Fruit fly (Drosophila melanogaster) whole organism, embryonic: Measurements from ENCODE around the gene CrebB.

Experiments
- Abd-B ChIP-seq: fragments of 200-800 bp; sonication (Bioruptor generic); optimal IDR thresholded peaks from 2 replicates; lab custom pipeline; 2018; ENCODE audit warnings: missing biosample characterization, mild to moderate bottlenecking, missing genetic modification characterization, moderate library complexity
- Atf3 ChIP-seq: fragments of 200-800 bp; sonication (Bioruptor generic); optimal IDR thresholded peaks from 3 replicates; lab custom pipeline; 2016; ENCODE audit warnings: missing biosample characterization, missing genetic modification characterization
- Awh ChIP-seq: fragments of 200-800 bp; sonication (Bioruptor generic); IDR thresholded peaks from 2 replicates; pipeline ENCODE4, ENCODE4 v1.3.6; 2022; ENCODE audit warnings: missing biosample characterization, missing genetic modification characterization
- BtbVII ChIP-seq: fragments of 200-800 bp; sonication (Bioruptor generic); optimal IDR thresholded peaks from 3 replicates; lab custom pipeline; 2017; ENCODE audit warnings: missing biosample characterization, mild to moderate bottlenecking, missing genetic modification characterization
- Bteb2 ChIP-seq: fragments of 200-800 bp; sonication (Bioruptor generic); optimal IDR thresholded peaks from 2 replicates; lab custom pipeline; 2016; ENCODE audit warnings: missing biosample characterization, missing genetic modification characterization
- CG10147 ChIP-seq: fragments of 200-800 bp; sonication (Bioruptor generic); optimal IDR thresholded peaks from 2 replicates; lab custom pipeline; 2019; ENCODE audit warnings: missing biosample characterization, mild to moderate bottlenecking, missing genetic modification characterization, moderate library complexity
- CG12155 ChIP-seq: fragments of 200-800 bp; sonication (Bioruptor generic); optimal IDR thresholded peaks from 3 replicates; lab custom pipeline; 2016; ENCODE audit warnings: missing biosample characterization, missing genetic modification characterization
- CG12744 ChIP-seq: fragments of 200-800 bp; sonication (Bioruptor generic); optimal IDR thresholded peaks from 2 replicates; lab custom pipeline; 2016; ENCODE audit warnings: missing biosample characterization, missing genetic modification characterization
- CG13894 ChIP-seq: fragments of 200-800 bp; sonication (Bioruptor generic); optimal IDR thresholded peaks from 3 replicates; lab custom pipeline; 2018; ENCODE audit warnings: missing biosample characterization, mild to moderate bottlenecking, missing genetic modification characterization, moderate library complexity
- CG15696 ChIP-seq: fragments of 200-800 bp; sonication (Bioruptor generic); optimal IDR thresholded peaks from 2 replicates; lab custom pipeline; 2019; ENCODE audit warnings: missing biosample characterization, mild to moderate bottlenecking, missing genetic modification characterization, moderate library complexity
- CG17359 ChIP-seq: fragments of 200-800 bp; sonication (Bioruptor generic); optimal IDR thresholded peaks from 3 replicates; lab custom pipeline; 2018; ENCODE audit warnings: missing biosample characterization, mild to moderate bottlenecking, missing genetic modification characterization, moderate library complexity
- CG17829 ChIP-seq: fragments of 200-800 bp; optimal IDR thresholded peaks from 2 replicates; lab custom pipeline; 2019; ENCODE audit warnings: missing biosample characterization, mild to moderate bottlenecking, missing genetic modification characterization, moderate library complexity
- CG17912 ChIP-seq: fragments of 200-800 bp; sonication (Bioruptor generic); optimal IDR thresholded peaks from 2 replicates; lab custom pipeline; 2018; ENCODE audit warnings: missing biosample characterization, mild to moderate bottlenecking, missing genetic modification characterization
- CG3065 ChIP-seq: fragments of 200-800 bp; sonication (Bioruptor generic); optimal IDR thresholded peaks from 2 replicates; lab custom pipeline; 2016; ENCODE audit warnings: missing biosample characterization, missing genetic modification characterization
- CG32532 ChIP-seq: fragments of 200-800 bp; sonication (Bioruptor generic); IDR thresholded peaks from 2 replicates; pipeline ENCODE4 v1.3.6; 2022; ENCODE audit warnings: missing biosample characterization, missing genetic modification characterization
- CG32767 ChIP-seq: fragments of 200-800 bp; sonication (Bioruptor generic); IDR thresholded peaks from 2 replicates; pipeline ENCODE4 v1.3.6; 2022; ENCODE audit warnings: missing biosample characterization, missing genetic modification characterization
- CG33213 ChIP-seq: fragments of 200-800 bp; sonication (Bioruptor generic); optimal IDR thresholded peaks from 3 replicates; lab custom pipeline; 2016; ENCODE audit warnings: missing biosample characterization, missing genetic modification characterization
- CG4404 ChIP-seq: fragments of 200-800 bp; sonication (Bioruptor generic); IDR thresholded peaks from 2 replicates; pipeline ENCODE4 v1.3.6; 2022; ENCODE audit warnings: missing biosample characterization, missing genetic modification characterization
- CG5180 ChIP-seq: fragments of 200-800 bp; sonication (Bioruptor generic); optimal IDR thresholded peaks from 3 replicates; lab custom pipeline; 2017; ENCODE audit warnings: missing biosample characterization, missing genetic modification characterization, mild to moderate bottlenecking, moderate library complexity, missing genetic modification reagents
- CG6254 ChIP-seq: fragments of 200-800 bp; sonication (Bioruptor generic); optimal IDR thresholded peaks from 3 replicates; lab custom pipeline; 2017; ENCODE audit warnings: mild to moderate bottlenecking, missing biosample characterization, missing genetic modification reagents, missing genetic modification characterization
- CG6654 ChIP-seq: fragments of 200-800 bp; sonication (Bioruptor generic); optimal IDR thresholded peaks from 2 replicates; lab custom pipeline; 2017; ENCODE audit warnings: missing biosample characterization, mild to moderate bottlenecking, missing genetic modification characterization
- CG8089 ChIP-seq: fragments of 200-800 bp; sonication (Bioruptor generic); optimal IDR thresholded peaks from 3 replicates; lab custom pipeline; 2016; ENCODE audit warnings: missing biosample characterization, missing genetic modification characterization
- CG8290 ChIP-seq, 3 experiments: fragments of 200-800 bp; sonication (Bioruptor generic); optimal IDR thresholded peaks; 2 replicates each; lab custom pipeline; 2016 to 2019; ENCODE audit warnings: missing biosample characterization in 3 of 3, missing genetic modification characterization in 3 of 3, mild to moderate bottlenecking in 2 of 3, moderate library complexity in 1 of 3
- CG8924 ChIP-seq: fragments of 200-800 bp; optimal IDR thresholded peaks from 3 replicates; lab custom pipeline; 2019; ENCODE audit warnings: missing biosample characterization, mild to moderate bottlenecking, missing genetic modification characterization, moderate library complexity
- CG9215 ChIP-seq: fragments of 200-800 bp; sonication (Bioruptor generic); IDR thresholded peaks from 2 replicates; pipeline ENCODE4 v1.3.6; 2022; ENCODE audit warnings: missing biosample characterization, missing genetic modification characterization
- CTCF ChIP-seq: fragments of 200-800 bp; sonication (Bioruptor generic); optimal IDR thresholded peaks from 2 replicates; lab custom pipeline; 2017; ENCODE audit warnings: missing biosample characterization, mild to moderate bottlenecking, missing genetic modification characterization, moderate library complexity
- D19B ChIP-seq: fragments of 200-800 bp; sonication (Bioruptor generic); optimal IDR thresholded peaks from 2 replicates; lab custom pipeline; 2017; ENCODE audit warnings: missing biosample characterization, mild to moderate bottlenecking, missing genetic modification characterization
- Dfd ChIP-seq, 2 experiments: fragments of >200 bp; optimal IDR thresholded peaks; 2 replicates each; lab custom pipeline; 2017; ENCODE audit warnings: missing biosample characterization in 2 of 2, missing genetic modification characterization in 2 of 2
- E2f1 ChIP-seq: fragments of 200-800 bp; sonication (Bioruptor generic); IDR thresholded peaks from 2 replicates; pipeline ENCODE4 v1.3.6; 2022; ENCODE audit warnings: missing biosample characterization, missing genetic modification characterization
- Eip74EF ChIP-seq, 2 experiments: fragments of 200-800 bp in 1 of 2; fragments of >200 bp in 1 of 2; sonication (Bioruptor generic) in 1 of 2; optimal IDR thresholded peaks; 2 replicates each; lab custom pipeline; 2017 to 2019; ENCODE audit warnings: missing biosample characterization in 2 of 2, missing genetic modification characterization in 2 of 2, mild to moderate bottlenecking in 1 of 2, moderate library complexity in 1 of 2
- Jarid2 ChIP-seq: fragments of 200-800 bp; sonication (Bioruptor generic); optimal IDR thresholded peaks from 3 replicates; lab custom pipeline; 2017; ENCODE audit warnings: mild to moderate bottlenecking, missing biosample characterization, missing genetic modification reagents, missing genetic modification characterization
- MBD-R2 ChIP-seq: fragments of 200-800 bp; sonication (Bioruptor generic); IDR thresholded peaks from 2 replicates; pipeline ENCODE4 v1.3.6; 2022; ENCODE audit warnings: missing biosample characterization, missing genetic modification characterization
- Sin3A ChIP-seq: fragments of >200 bp; optimal IDR thresholded peaks from 2 replicates; lab custom pipeline; 2018
- Taf1 ChIP-seq: fragments of 200-800 bp; sonication (Bioruptor generic); IDR thresholded peaks from 2 replicates; pipeline ENCODE4 v1.3.6; 2022; ENCODE audit warnings: missing biosample characterization, missing genetic modification characterization
- ac ChIP-seq: fragments of 200-800 bp; sonication (Bioruptor generic); optimal IDR thresholded peaks from 3 replicates; lab custom pipeline; 2017; ENCODE audit warnings: missing biosample characterization, mild to moderate bottlenecking, missing genetic modification characterization
- ap ChIP-seq: fragments of 200-800 bp; sonication (Bioruptor generic); IDR thresholded peaks from 2 replicates; pipeline ENCODE4 v1.3.6; 2022; ENCODE audit warnings: missing biosample characterization, missing genetic modification characterization
- az2 ChIP-seq: fragments of 200-800 bp; sonication (Bioruptor generic); optimal IDR thresholded peaks from 3 replicates; lab custom pipeline; 2016; ENCODE audit warnings: missing biosample characterization, missing genetic modification characterization
- br ChIP-seq: fragments of >200 bp; optimal IDR thresholded peaks from 2 replicates; lab custom pipeline; 2017
- chinmo ChIP-seq: fragments of 200-800 bp; sonication (Bioruptor generic); IDR thresholded peaks from 4 replicates; pipeline ENCODE4 v1.3.6; 2022; ENCODE audit warnings: missing biosample characterization, missing genetic modification characterization; ENCODE audit not compliant: partially characterized antibody
- ci ChIP-seq: fragments of 200-800 bp; sonication (Bioruptor generic); IDR thresholded peaks from 3 replicates; pipeline ENCODE4 v1.3.6; 2022; ENCODE audit warnings: missing biosample characterization, missing genetic modification characterization
- emc ChIP-seq: fragments of 200-800 bp; sonication (Bioruptor generic); optimal IDR thresholded peaks from 2 replicates; lab custom pipeline; 2016; ENCODE audit warnings: missing biosample characterization, missing genetic modification characterization
- ems ChIP-seq: fragments of 200-800 bp; sonication (Bioruptor generic); optimal IDR thresholded peaks from 3 replicates; lab custom pipeline; 2016; ENCODE audit warnings: missing biosample characterization, missing genetic modification characterization
- lov ChIP-seq, 2 experiments: fragments of 200-800 bp in 1 of 2; fragments of >200 bp in 1 of 2; sonication (Bioruptor generic) in 1 of 2; IDR thresholded peaks in 1 of 2; optimal IDR thresholded peaks in 1 of 2; 2 replicates in 1 of 2; 3 replicates in 1 of 2; pipeline versions ENCODE4 v1.3.6 to Lab custom; 2017 to 2022; ENCODE audit warnings: missing biosample characterization in 1 of 2, missing genetic modification characterization in 1 of 2
- peb ChIP-seq: fragments of 200-800 bp; sonication (Bioruptor generic); IDR thresholded peaks from 2 replicates; pipeline ENCODE4 v1.3.6; 2022; ENCODE audit warnings: missing biosample characterization, missing genetic modification characterization
- shn ChIP-seq: fragments of 200-800 bp; sonication (Bioruptor generic); optimal IDR thresholded peaks from 3 replicates; lab custom pipeline; 2016; ENCODE audit warnings: missing biosample characterization, missing genetic modification characterization
- sim ChIP-seq: fragments of 200-800 bp; sonication (Bioruptor generic); IDR thresholded peaks from 2 replicates; pipeline ENCODE4 v1.3.6; 2022; ENCODE audit warnings: missing biosample characterization, missing genetic modification characterization
- vfl ChIP-seq: fragments of 200-800 bp; sonication (Bioruptor generic); optimal IDR thresholded peaks from 2 replicates; lab custom pipeline; 2016; ENCODE audit warnings: missing biosample characterization, missing genetic modification characterization

CrebB gene

dm6 chrX:18366851-18367649 is 893 bp downstream of the CrebB start (continued):
- TF ChIP-seq peb (peak; percentile 72), Jarid2 (GFP tag; lab: Kevin White, UChicago) (no peak), CG32767 (GFP tag; lab: Robert Waterston, UW) (peak; percentile 79), CG12744 (GFP tag; lab: Kevin White, UChicago) (peak; percentile 61), CTCF (GFP tag; lab: Kevin White, UChicago) (no peak), lov (optimal IDR thresholded peaks at IDR 0.05; lab: Kevin White, UChicago) (no peak), lov (GFP tag; IDR thresholded peaks at IDR 0.05; lab: Robert Waterston, UW) (peak; percentile 44; the same call in 1 of the 3 replicates), Bteb2 (no peak), CG8089 (peak; percentile 20), shn (GFP tag; lab: Kevin White, UChicago) (peak; percentile 75), emc (GFP tag; lab: Kevin White, UChicago) (no peak), CG6254 (GFP tag; lab: Kevin White, UChicago) (no peak), CG8924 (tag; lab: Kevin White, UChicago) (peak; percentile 82), CG17359 (tag; lab: Kevin White, UChicago) (peak; percentile 77), CG17912 (peak; percentile 39), Eip74EF (GFP tag; optimal IDR thresholded peaks at IDR 0.05; lab: Kevin White, UChicago) (peak in 1 of 2 experiments; percentile 63), CG10147 (peak; percentile 76), CG8290 (GFP tag; optimal IDR thresholded peaks at IDR 0.05; lab: Kevin White, UChicago) (no peak), CG8290 (tag; optimal IDR thresholded peaks at IDR 0.05; lab: Kevin White, UChicago) (peak in 1 of 2 experiments; percentile 63), chinmo (no peak), CG17829 (tag; lab: Kevin White, UChicago) (peak; percentile 40), E2f1 (GFP tag; lab: Robert Waterston, UW) (peak; percentile 71), az2 (GFP tag; lab: Kevin White, UChicago) (peak; percentile 11), ci (GFP tag; lab: Robert Waterston, UW) (peak; percentile 60; the same call in 2 of the 3 replicates), sim (GFP tag; lab: Robert Waterston, UW) (no peak), Dfd (GFP tag; optimal IDR thresholded peaks at IDR 0.05; lab: Kevin White, UChicago) (no peak), CG13894 (tag; lab: Kevin White, UChicago) (peak; percentile 92), CG9215 (GFP tag; lab: Robert Waterston, UW) (peak; percentile 84), Abd-B (GFP tag; lab: Kevin White, UChicago) (peak; percentile 87), Atf3 (GFP tag; lab: Kevin White, UChicago) (peak; percentile 45), ems (GFP tag; lab: Kevin White, UChicago) (peak; percentile 35), CG4404 (GFP tag; lab: Robert Waterston, UW) (peak; percentile 73), CG12155 (GFP tag; lab: Kevin White, UChicago) (no peak), vfl (GFP tag; lab: Kevin White, UChicago) (no peak), ap (peak; percentile 41), CG3065 (GFP tag; lab: Kevin White, UChicago) (no peak), D19B (GFP tag; lab: Kevin White, UChicago) (peak; percentile 57), CG5180 (peak; percentile 54), CG32532 (peak; percentile 85), ac (GFP tag; lab: Kevin White, UChicago) (no peak), BtbVII (peak; percentile 63), Taf1 (GFP tag; lab: Robert Waterston, UW) (peak; percentile 69), Sin3A (lab: Kevin White, UChicago) (no peak), br (lab: Kevin White, UChicago) (no peak), Awh (GFP tag; lab: Robert Waterston, UW) (no peak; the same call in 1 of the 2 replicates), CG6654 (GFP tag; lab: Kevin White, UChicago) (peak; percentile 40), CG15696 (tag; lab: Kevin White, UChicago) (peak; percentile 34), CG33213 (GFP tag; lab: Kevin White, UChicago) (no peak), MBD-R2 (GFP tag; lab: Robert Waterston, UW) (peak; percentile 39; the same call in 1 of the 2 replicates)
